Worm (Caenorhabditis elegans): ENCODE data around the gene F56C9.3.

ce11 chrIII:7296092-7296668 lies 14.9 kb upstream of the F56C9.3 start:
- TF ChIP-seq ceh-18 (tag; optimal IDR thresholded peaks at IDR 0.05) (no peak), fkh-10 (GFP tag; optimal IDR thresholded peaks at IDR 0.05) (no peak), pax-1 (tag; optimal IDR thresholded peaks at IDR 0.05) (no peak), ref-2 (tag; optimal IDR thresholded peaks at IDR 0.05) (no peak), sox-2 (GFP tag; IDR thresholded peaks at IDR 0.05) (no peak), ceh-9 (tag; optimal IDR thresholded peaks at IDR 0.05) (no peak), ztf-16 (tag; optimal IDR thresholded peaks at IDR 0.05) (no peak), nhr-11 (tag; optimal IDR thresholded peaks at IDR 0.05) (no peak), lin-11 (tag; optimal IDR thresholded peaks at IDR 0.05) (no peak)

All from whole organism, late embryonic.